Worm (Caenorhabditis elegans) whole organism, early embryonic: Measurements from ENCODE around the gene C48B4.12.

Source experiments
- B0310.2 ChIP-seq: sonication (generic microtip); optimal IDR thresholded peaks from 2 replicates; lab custom pipeline; 2016; ENCODE audit warnings: mild to moderate bottlenecking, missing genetic modification characterization, missing compliant biosample characterization
- ama-1 ChIP-seq: fragments of 150-350 bp; optimal IDR thresholded peaks from 2 replicates; lab custom pipeline; 2014
- ceh-36 ChIP-seq: sonication (generic microtip); optimal IDR thresholded peaks from 2 replicates; lab custom pipeline; 2016; ENCODE audit warnings: missing genetic modification characterization, inconsistent platforms, missing compliant biosample characterization
- ets-7 ChIP-seq: sonication (generic microtip); optimal IDR thresholded peaks from 2 replicates; lab custom pipeline; 2016; ENCODE audit warnings: missing genotype, missing genetic modification characterization, missing compliant biosample characterization
- flt-1 ChIP-seq: fragments of 200-800 bp; sonication (Bioruptor generic); IDR thresholded peaks from 2 replicates; pipeline ENCODE4 v1.3.6; 2022; ENCODE audit warnings: missing genetic modification characterization, missing compliant biosample characterization
- hmbx-1 ChIP-seq: sonication (generic microtip); optimal IDR thresholded peaks from 2 replicates; lab custom pipeline; 2016; ENCODE audit warnings: mild to moderate bottlenecking, missing genetic modification characterization, missing compliant biosample characterization
- sea-1 ChIP-seq: fragments of 200-800 bp; sonication (Bioruptor generic); conservative IDR thresholded peaks from 2 replicates; pipeline ENCODE4 v1.3.6; 2022; ENCODE audit warnings: missing genetic modification characterization, missing compliant biosample characterization
- tbx-11 ChIP-seq: fragments of 200-800 bp; sonication (Bioruptor generic); IDR thresholded peaks from 2 replicates; pipeline ENCODE4 v1.3.6; 2022; ENCODE audit warnings: missing genetic modification characterization, missing compliant biosample characterization

DNA sequence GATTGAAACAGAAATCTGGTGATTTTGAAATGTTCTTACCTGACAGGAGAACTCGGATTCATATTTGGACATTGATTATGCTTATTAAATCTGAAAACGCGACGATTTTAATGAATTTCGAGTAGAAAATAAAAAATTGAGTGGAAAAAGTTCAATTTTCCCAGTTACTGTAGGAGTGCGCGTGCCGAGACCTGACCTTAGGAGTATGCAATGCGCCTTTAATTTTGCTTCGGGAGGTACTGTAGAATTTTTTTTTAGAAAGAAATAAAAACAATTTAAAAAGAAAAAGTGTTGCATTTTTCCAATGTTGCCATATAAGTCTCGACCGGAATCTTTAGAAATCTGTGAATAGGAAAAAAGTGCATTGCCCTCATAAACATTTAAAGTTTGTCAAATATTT lies 31.2 kb upstream of the C48B4.12 start, which contains the start of gene C48B4.11:
- TF ChIP-seq sea-1 (GFP tag; lab: Robert Waterston, UW) (no peak), tbx-11 (GFP tag; lab: Robert Waterston, UW) (no peak), ama-1 (lab: Kevin White, UChicago) (no peak), ets-7 (tag; lab: Kevin White, UChicago) (no peak), B0310.2 (tag; lab: Kevin White, UChicago) (no peak), flt-1 (GFP tag; lab: Robert Waterston, UW) (no peak), hmbx-1 (no peak), ceh-36 (tag; lab: Kevin White, UChicago) (no peak)
